Fruit fly (Drosophila melanogaster) whole organism, embryonic: Measurements from ENCODE around the gene Mdh1.

ENCODE experiments used
- Bteb2 ChIP-seq: fragments of 200-800 bp; sonication (Bioruptor generic); optimal IDR thresholded peaks from 2 replicates; lab custom pipeline; 2016; ENCODE audit warnings: missing biosample characterization, missing genetic modification characterization
- CG10366 ChIP-seq: fragments of 200-800 bp; sonication (Bioruptor generic); IDR thresholded peaks from 2 replicates; pipeline ENCODE4 v1.3.6; 2022; ENCODE audit warnings: missing biosample characterization, missing genetic modification characterization
- CG11504 ChIP-seq: fragments of 200-800 bp; sonication (Bioruptor generic); optimal IDR thresholded peaks from 3 replicates; lab custom pipeline; 2019; ENCODE audit warnings: missing biosample characterization, mild to moderate bottlenecking, missing genetic modification characterization, moderate library complexity
- CG12942 ChIP-seq: fragments of 200-800 bp; sonication (Bioruptor generic); optimal IDR thresholded peaks from 3 replicates; lab custom pipeline; 2016; ENCODE audit warnings: missing biosample characterization, missing genetic modification characterization
- CG14710 ChIP-seq: fragments of 200-800 bp; sonication (Bioruptor generic); optimal IDR thresholded peaks from 3 replicates; lab custom pipeline; 2019; ENCODE audit warnings: missing biosample characterization, mild to moderate bottlenecking, missing genetic modification characterization, moderate library complexity
- CG15073 ChIP-seq: fragments of 200-800 bp; sonication (Bioruptor generic); optimal IDR thresholded peaks from 2 replicates; lab custom pipeline; 2016; ENCODE audit warnings: missing biosample characterization, missing genetic modification characterization
- CG16779 ChIP-seq: fragments of 200-800 bp; sonication (Bioruptor generic); IDR thresholded peaks from 2 replicates; pipeline ENCODE4 v1.3.6; 2022; ENCODE audit warnings: missing biosample characterization, missing genetic modification characterization
- CG2889 ChIP-seq: fragments of 200-800 bp; sonication (Bioruptor generic); IDR thresholded peaks from 3 replicates; pipeline ENCODE4 v1.3.6; 2022; ENCODE audit warnings: missing biosample characterization, missing genetic modification characterization
- CG31224 ChIP-seq: fragments of 200-800 bp; sonication (Bioruptor generic); IDR thresholded peaks from 2 replicates; pipeline ENCODE4 v1.3.6; 2022; ENCODE audit warnings: missing biosample characterization, missing genetic modification characterization
- CG32532 ChIP-seq: fragments of 200-800 bp; sonication (Bioruptor generic); IDR thresholded peaks from 2 replicates; pipeline ENCODE4 v1.3.6; 2022; ENCODE audit warnings: missing biosample characterization, missing genetic modification characterization
- CG33557 ChIP-seq: fragments of 200-800 bp; sonication (Bioruptor generic); optimal IDR thresholded peaks from 2 replicates; lab custom pipeline; 2019; ENCODE audit warnings: missing biosample characterization, mild to moderate bottlenecking, missing genetic modification characterization, moderate library complexity
- CG42726 ChIP-seq: fragments of 200-800 bp; sonication (Bioruptor generic); IDR thresholded peaks from 2 replicates; pipeline ENCODE4 v1.3.6; 2022; ENCODE audit warnings: missing biosample characterization, missing genetic modification characterization; ENCODE audit not compliant: partially characterized antibody
- CG6689 ChIP-seq: fragments of 200-800 bp; sonication (Bioruptor generic); IDR thresholded peaks from 2 replicates; pipeline ENCODE4 v1.3.6; 2022; ENCODE audit warnings: missing biosample characterization, missing genetic modification characterization
- CG8478 ChIP-seq: fragments of >200 bp; optimal IDR thresholded peaks from 2 replicates; lab custom pipeline; 2018
- CG9215 ChIP-seq: fragments of 200-800 bp; sonication (Bioruptor generic); IDR thresholded peaks from 2 replicates; pipeline ENCODE4 v1.3.6; 2022; ENCODE audit warnings: missing biosample characterization, missing genetic modification characterization
- CG9876 ChIP-seq: fragments of 200-800 bp; sonication (Bioruptor generic); optimal IDR thresholded peaks from 2 replicates; lab custom pipeline; 2016; ENCODE audit warnings: missing biosample characterization, missing genetic modification characterization
- CHES-1-like ChIP-seq: fragments of 200-800 bp; sonication (Bioruptor generic); optimal IDR thresholded peaks from 2 replicates; lab custom pipeline; 2016; ENCODE audit warnings: missing biosample characterization, missing genetic modification characterization
- Chrac-16 ChIP-seq: fragments of 200-800 bp; sonication (Bioruptor generic); optimal IDR thresholded peaks from 3 replicates; lab custom pipeline; 2016; ENCODE audit warnings: missing biosample characterization, missing genetic modification characterization
- D ChIP-seq, 2 experiments: fragments of 200-800 bp in 1 of 2; fragments of >200 bp in 1 of 2; sonication (Bioruptor generic) in 1 of 2; optimal IDR thresholded peaks; 2 replicates in 1 of 2; 3 replicates in 1 of 2; lab custom pipeline; 2017; ENCODE audit warnings: mild to moderate bottlenecking in 1 of 2, missing biosample characterization in 1 of 2, missing genetic modification characterization in 1 of 2, missing genetic modification reagents in 1 of 2
- Dek ChIP-seq: fragments of 200-800 bp; sonication (Bioruptor generic); optimal IDR thresholded peaks from 3 replicates; lab custom pipeline; 2019; ENCODE audit warnings: missing biosample characterization, mild to moderate bottlenecking, missing genetic modification characterization, moderate library complexity
- Dfd ChIP-seq, 2 experiments: fragments of >200 bp; optimal IDR thresholded peaks; 2 replicates each; lab custom pipeline; 2017; ENCODE audit warnings: missing biosample characterization in 2 of 2, missing genetic modification characterization in 2 of 2
- Doc2 ChIP-seq: fragments of 200-800 bp; sonication (Bioruptor generic); IDR thresholded peaks from 2 replicates; pipeline ENCODE4 v1.3.6; 2022; ENCODE audit warnings: missing biosample characterization, missing genetic modification characterization
- Gug ChIP-seq: fragments of 200-800 bp; sonication (Bioruptor generic); IDR thresholded peaks from 4 replicates; pipeline ENCODE4 v1.3.6; 2022; ENCODE audit warnings: missing biosample characterization, missing genetic modification characterization
- Lim3 ChIP-seq: fragments of 200-800 bp; sonication (Bioruptor generic); IDR thresholded peaks from 2 replicates; pipeline ENCODE4 v1.3.6; 2022; ENCODE audit warnings: missing biosample characterization, missing genetic modification characterization
- Lpt ChIP-seq: fragments of >200 bp; optimal IDR thresholded peaks from 2 replicates; lab custom pipeline; 2018; ENCODE audit warnings: missing biosample characterization, missing genetic modification characterization
- Nf-YA ChIP-seq: fragments of 200-800 bp; sonication (Bioruptor generic); IDR thresholded peaks from 2 replicates; pipeline ENCODE4 v1.3.6; 2022; ENCODE audit warnings: missing biosample characterization, missing genetic modification characterization
- PHDP ChIP-seq: fragments of 200-800 bp; sonication (Bioruptor generic); optimal IDR thresholded peaks from 3 replicates; lab custom pipeline; 2018; ENCODE audit warnings: missing biosample characterization, mild to moderate bottlenecking, missing genetic modification characterization, moderate library complexity
- ab ChIP-seq: fragments of 200-800 bp; sonication (Bioruptor generic); optimal IDR thresholded peaks from 2 replicates; lab custom pipeline; 2016; ENCODE audit warnings: missing biosample characterization, missing genetic modification characterization
- ase ChIP-seq: fragments of 200-800 bp; sonication (Bioruptor generic); IDR thresholded peaks from 3 replicates; pipeline ENCODE4 v1.3.6; 2022; ENCODE audit warnings: missing biosample characterization, missing genetic modification characterization
- bbx ChIP-seq: fragments of 200-800 bp; sonication (Bioruptor generic); IDR thresholded peaks from 2 replicates; pipeline ENCODE4 v1.3.6; 2022; ENCODE audit warnings: missing biosample characterization, missing genetic modification characterization; ENCODE audit not compliant: partially characterized antibody
- bcd ChIP-seq: fragments of 200-800 bp; sonication (Bioruptor generic); optimal IDR thresholded peaks from 2 replicates; lab custom pipeline; 2017; ENCODE audit warnings: missing biosample characterization, mild to moderate bottlenecking, missing genetic modification characterization
- bsh ChIP-seq, 2 experiments: fragments of 200-800 bp; sonication (Bioruptor generic); optimal IDR thresholded peaks; 2 replicates each; lab custom pipeline; 2017 to 2018; ENCODE audit warnings: mild to moderate bottlenecking in 2 of 2, missing biosample characterization in 2 of 2, missing genetic modification characterization in 2 of 2, moderate library complexity in 1 of 2
- chif ChIP-seq, 2 experiments: fragments of 200-800 bp; sonication (Bioruptor generic); optimal IDR thresholded peaks; 3 replicates each; lab custom pipeline; 2016; ENCODE audit warnings: missing biosample characterization in 2 of 2, missing genetic modification characterization in 2 of 2
- dan ChIP-seq: fragments of 200-800 bp; sonication (Bioruptor generic); IDR thresholded peaks from 2 replicates; pipeline ENCODE4 v1.3.6; 2022; ENCODE audit warnings: missing biosample characterization, missing genetic modification characterization
- dm ChIP-seq: fragments of 200-800 bp; sonication (Bioruptor generic); optimal IDR thresholded peaks from 3 replicates; lab custom pipeline; 2016; ENCODE audit warnings: missing biosample characterization, missing genetic modification characterization
- ham ChIP-seq: fragments of 200-800 bp; sonication (Bioruptor generic); IDR thresholded peaks from 2 replicates; pipeline ENCODE4 v1.3.6; 2022; ENCODE audit warnings: missing biosample characterization, missing genetic modification characterization
- jigr1 ChIP-seq: fragments of 200-800 bp; sonication (Bioruptor generic); IDR thresholded peaks from 3 replicates; pipeline ENCODE4 v1.3.6; 2022; ENCODE audit warnings: missing biosample characterization, missing genetic modification characterization
- kni ChIP-seq: fragments of 200-800 bp; sonication (Bioruptor generic); optimal IDR thresholded peaks from 3 replicates; lab custom pipeline; 2017; ENCODE audit warnings: mild to moderate bottlenecking, missing biosample characterization, missing genetic modification reagents, missing genetic modification characterization
- nau ChIP-seq: fragments of 200-800 bp; sonication (Bioruptor generic); optimal IDR thresholded peaks from 3 replicates; lab custom pipeline; 2017; ENCODE audit warnings: missing biosample characterization, mild to moderate bottlenecking, missing genetic modification characterization, missing genetic modification reagents
- nerfin-1 ChIP-seq: fragments of 200-800 bp; sonication (Bioruptor generic); optimal IDR thresholded peaks from 3 replicates; lab custom pipeline; 2019; ENCODE audit warnings: missing biosample characterization, mild to moderate bottlenecking, missing genetic modification characterization, moderate library complexity
- otp ChIP-seq: fragments of 200-800 bp; sonication (Bioruptor generic); IDR thresholded peaks from 3 replicates; pipeline ENCODE4, ENCODE4 v1.3.6; 2022; ENCODE audit warnings: missing biosample characterization, missing genetic modification characterization
- pho ChIP-seq: fragments of 200-800 bp; sonication (Bioruptor generic); optimal IDR thresholded peaks from 2 replicates; lab custom pipeline; 2016; ENCODE audit warnings: missing biosample characterization, missing genetic modification characterization
- pzg ChIP-seq: fragments of 200-800 bp; sonication (Bioruptor generic); optimal IDR thresholded peaks from 3 replicates; lab custom pipeline; 2018; ENCODE audit warnings: missing biosample characterization, mild to moderate bottlenecking, missing genetic modification characterization, moderate library complexity
- rib ChIP-seq: fragments of 200-800 bp; sonication (Bioruptor generic); IDR thresholded peaks from 2 replicates; pipeline ENCODE4 v1.3.6; 2022; ENCODE audit warnings: missing biosample characterization, missing genetic modification characterization
- row ChIP-seq: fragments of 200-800 bp; sonication (Bioruptor generic); IDR thresholded peaks from 3 replicates; pipeline ENCODE4 v1.3.6; 2022; ENCODE audit warnings: missing biosample characterization, missing genetic modification characterization
- salm ChIP-seq: fragments of 200-800 bp; sonication (Bioruptor generic); optimal IDR thresholded peaks from 2 replicates; lab custom pipeline; 2018; ENCODE audit warnings: missing biosample characterization, mild to moderate bottlenecking, missing genetic modification characterization
- trem ChIP-seq: fragments of 200-800 bp; optimal IDR thresholded peaks from 3 replicates; lab custom pipeline; 2019; ENCODE audit warnings: missing biosample characterization, mild to moderate bottlenecking, missing genetic modification characterization, moderate library complexity
- trh ChIP-seq: fragments of 200-800 bp; sonication (Bioruptor generic); optimal IDR thresholded peaks from 2 replicates; lab custom pipeline; 2016; ENCODE audit warnings: missing biosample characterization, missing genetic modification characterization
- tx ChIP-seq: fragments of 200-800 bp; sonication (Bioruptor generic); optimal IDR thresholded peaks from 2 replicates; lab custom pipeline; 2016; ENCODE audit warnings: missing biosample characterization, missing genetic modification characterization
- wdn ChIP-seq: fragments of 200-800 bp; sonication (Bioruptor generic); IDR thresholded peaks from 2 replicates; pipeline ENCODE4 v1.3.6; 2022; ENCODE audit warnings: missing biosample characterization, missing genetic modification characterization
- wek ChIP-seq: fragments of 200-800 bp; sonication (Bioruptor generic); optimal IDR thresholded peaks from 3 replicates; lab custom pipeline; 2018; ENCODE audit warnings: missing biosample characterization, mild to moderate bottlenecking, missing genetic modification characterization, moderate library complexity
- wor ChIP-seq: fragments of 200-800 bp; sonication (Bioruptor generic); IDR thresholded peaks from 2 replicates; pipeline ENCODE4 v1.3.6; 2022; ENCODE audit warnings: missing biosample characterization, missing genetic modification characterization

The Mdh1 gene

dm6 chr2L:10428528-10428927 is 32.4 kb upstream of the Mdh1 start, which contains the start of gene CG5188 (continued):
- TF ChIP-seq Dfd (GFP tag; optimal IDR thresholded peaks at IDR 0.05; lab: Kevin White, UChicago), result no peak
- TF ChIP-seq trem (tag; lab: Kevin White, UChicago), result peak; percentile 55
- TF ChIP-seq salm (tag; lab: Kevin White, UChicago), result peak; percentile 7
- TF ChIP-seq bcd (GFP tag; lab: Kevin White, UChicago), result no peak
- TF ChIP-seq bbx (GFP tag; lab: Robert Waterston, UW), result no peak
- TF ChIP-seq ab (GFP tag; lab: Kevin White, UChicago), result no peak
- TF ChIP-seq nau (GFP tag; lab: Kevin White, UChicago), result peak; percentile 10
- 0 out of 3 replicates have a peak, but pooled peaks have one; percentile 25 for TF ChIP-seq otp
- no peak for TF ChIP-seq tx
- no peak for TF ChIP-seq CG2889 (GFP tag; lab: Robert Waterston, UW)
- peak; percentile 75 for TF ChIP-seq CG32532 (GFP tag; lab: Robert Waterston, UW)
- no peak for TF ChIP-seq jigr1
- TF ChIP-seq nerfin-1 (tag; lab: Kevin White, UChicago), result peak; percentile 48
- TF ChIP-seq CG10366 (GFP tag; lab: Robert Waterston, UW), result no peak
- 0 out of 2 replicates have a peak, but pooled peaks have one; percentile 27 for TF ChIP-seq CG31224 (GFP tag; lab: Robert Waterston, UW)
- no peak for TF ChIP-seq Lim3 (GFP tag; lab: Robert Waterston, UW)
- no peak for TF ChIP-seq CG9215 (GFP tag; lab: Robert Waterston, UW)
- TF ChIP-seq trh, result no peak
- TF ChIP-seq rib (GFP tag; lab: Robert Waterston, UW), result no peak
- TF ChIP-seq pzg (GFP tag; lab: Kevin White, UChicago), result peak; percentile 40
- peak; percentile 19 for TF ChIP-seq Chrac-16 (GFP tag; lab: Kevin White, UChicago)
- TF ChIP-seq Doc2 (GFP tag; lab: Robert Waterston, UW), result no peak
- TF ChIP-seq CG9876, result no peak
- TF ChIP-seq PHDP (tag; lab: Kevin White, UChicago), result peak; percentile 63
- peak; percentile 65 for TF ChIP-seq CG11504 (tag; lab: Kevin White, UChicago)
- peak; percentile 82 for TF ChIP-seq row (GFP tag; lab: Robert Waterston, UW)
- TF ChIP-seq CG14710 (tag; lab: Kevin White, UChicago), result peak; percentile 42
- TF ChIP-seq wek (GFP tag; lab: Kevin White, UChicago), result peak; percentile 98
- TF ChIP-seq bsh (GFP tag; optimal IDR thresholded peaks at IDR 0.05; lab: Kevin White, UChicago), result peak in 1 of 2 experiments; percentile 48
- TF ChIP-seq CG42726 (GFP tag; lab: Robert Waterston, UW), result no peak
- TF ChIP-seq ham (GFP tag; lab: Robert Waterston, UW), result no peak
- peak; percentile 51 for TF ChIP-seq CG6689 (GFP tag; lab: Robert Waterston, UW)
- TF ChIP-seq Gug (GFP tag; lab: Robert Waterston, UW), result no peak
- peak; percentile 20 for TF ChIP-seq CHES-1-like
- no peak for TF ChIP-seq wdn (GFP tag; lab: Robert Waterston, UW)
- no peak for TF ChIP-seq wor (GFP tag; lab: Robert Waterston, UW)
- TF ChIP-seq chif (GFP tag; optimal IDR thresholded peaks at IDR 0.05; lab: Kevin White, UChicago), result no peak
- TF ChIP-seq pho (GFP tag; lab: Kevin White, UChicago), result no peak
- no peak for TF ChIP-seq ase (GFP tag; lab: Robert Waterston, UW)
- TF ChIP-seq Bteb2 (GFP tag; lab: Kevin White, UChicago), result no peak
- TF ChIP-seq Lpt (GFP tag; lab: Kevin White, UChicago), result no peak
- TF ChIP-seq Dek (tag; lab: Kevin White, UChicago), result peak; percentile 54
- no peak for TF ChIP-seq CG33557 (GFP tag; lab: Kevin White, UChicago)
- TF ChIP-seq Nf-YA (GFP tag; lab: Robert Waterston, UW), result no peak
- TF ChIP-seq dan (GFP tag; lab: Robert Waterston, UW), result no peak
- no peak for TF ChIP-seq CG16779 (GFP tag; lab: Robert Waterston, UW)
- no peak for TF ChIP-seq D (optimal IDR thresholded peaks at IDR 0.05; lab: Kevin White, UChicago)
- no peak for TF ChIP-seq D (GFP tag; optimal IDR thresholded peaks at IDR 0.05; lab: Kevin White, UChicago)
- TF ChIP-seq CG8478 (lab: Kevin White, UChicago), result no peak
- TF ChIP-seq kni (GFP tag; lab: Kevin White, UChicago), result no peak
- TF ChIP-seq CG12942 (GFP tag; lab: Kevin White, UChicago), result no peak
- no peak for TF ChIP-seq dm (GFP tag; lab: Kevin White, UChicago)
- TF ChIP-seq CG15073 (GFP tag; lab: Kevin White, UChicago), result no peak
